Worm (Caenorhabditis elegans) whole organism, L4 larva: Measurements from ENCODE around the gene epg-6.
A peak's percentile ranks its signal among the peaks of the same experiment; 100 is the strongest.

ENCODE experiments used
- F37D6.2 ChIP-seq: sonication (generic microtip); optimal IDR thresholded peaks from 2 replicates; lab custom pipeline; 2016; ENCODE audit warnings: mild to moderate bottlenecking, missing genetic modification characterization, missing compliant biosample characterization
- T20F7.1 ChIP-seq: fragments of 200-800 bp; sonication (Bioruptor generic); optimal IDR thresholded peaks from 2 replicates; lab custom pipeline; 2018; ENCODE audit warnings: mild to moderate bottlenecking, missing genetic modification characterization, missing compliant biosample characterization
- T26A8.4 ChIP-seq: fragments of 200-800 bp; sonication (Bioruptor generic); IDR thresholded peaks from 2 replicates; pipeline ENCODE4 v1.3.6; 2022; ENCODE audit warnings: missing genetic modification characterization, missing compliant biosample characterization
- Y105C5A.15 ChIP-seq: fragments of 200-800 bp; sonication (Bioruptor generic); IDR thresholded peaks from 2 replicates; pipeline ENCODE4 v1.3.6; 2022; ENCODE audit warnings: missing genetic modification characterization, missing compliant biosample characterization
- Y5F2A.4 ChIP-seq: fragments of 200-800 bp; sonication (Bioruptor generic); optimal IDR thresholded peaks from 2 replicates; lab custom pipeline; 2018; ENCODE audit warnings: mild to moderate bottlenecking, missing genetic modification characterization, missing compliant biosample characterization
- aha-1 ChIP-seq: fragments of 150-350 bp; peaks from one replicate; lab custom pipeline; 2014; ENCODE audit warnings: missing biosample characterization, missing genetic modification characterization
- ama-1 ChIP-seq: fragments of 150-350 bp; optimal IDR thresholded peaks from 2 replicates; lab custom pipeline; 2014; ENCODE audit warnings: inconsistent platforms, mixed read lengths
- arid-1 ChIP-seq: fragments of 200-800 bp; sonication (Bioruptor generic); conservative IDR thresholded peaks from 2 replicates; pipeline ENCODE4 v1.3.6; 2022; ENCODE audit warnings: missing genetic modification reagents, missing genetic modification characterization, missing compliant biosample characterization
- ceh-44 ChIP-seq: fragments of 200-800 bp; sonication (Bioruptor generic); IDR thresholded peaks from 2 replicates; pipeline ENCODE4 v1.3.6; 2022; ENCODE audit warnings: missing genetic modification reagents, missing genetic modification characterization, missing compliant biosample characterization
- ces-1 ChIP-seq: fragments of 150-350 bp; sonication (generic microtip); optimal IDR thresholded peaks from 4 replicates; lab custom pipeline; 2014; ENCODE audit warnings: missing biosample characterization, missing genetic modification reagents, missing genetic modification characterization
- cey-2 ChIP-seq: sonication (generic microtip); optimal IDR thresholded peaks from 3 replicates; lab custom pipeline; 2017; ENCODE audit warnings: missing genetic modification characterization, mild to moderate bottlenecking, missing compliant biosample characterization, antibody characterized with exemption, borderline replicate concordance; ENCODE audit not compliant: insufficient read depth
- ctbp-1 ChIP-seq: fragments of 200-800 bp; sonication (Bioruptor generic); IDR thresholded peaks from 2 replicates; pipeline ENCODE4 v1.3.6; 2022; ENCODE audit warnings: missing genetic modification reagents, missing genetic modification characterization, missing compliant biosample characterization
- daf-16 ChIP-seq, 3 experiments: sonication (generic microtip); optimal IDR thresholded peaks; 2 replicates each; lab custom pipeline; 2016 to 2017; ENCODE audit warnings: missing genetic modification characterization in 3 of 3, missing genetic modification reagents in 3 of 3, mild to moderate bottlenecking in 2 of 3, missing compliant biosample characterization in 2 of 3, missing biosample characterization in 1 of 3, moderate library complexity in 1 of 3
- daf-8 ChIP-seq: fragments of 200-800 bp; sonication (Bioruptor generic); IDR thresholded peaks from 2 replicates; pipeline ENCODE4 v1.3.6; 2022; ENCODE audit warnings: missing genetic modification characterization, missing compliant biosample characterization
- fkh-10 ChIP-seq: fragments of 150-350 bp; optimal IDR thresholded peaks from 2 replicates; lab custom pipeline; 2014; ENCODE audit warnings: missing biosample characterization, missing genetic modification reagents, missing genetic modification characterization
- hlh-11 ChIP-seq: fragments of 200-800 bp; sonication (Bioruptor generic); optimal IDR thresholded peaks from 2 replicates; lab custom pipeline; 2018; ENCODE audit warnings: mild to moderate bottlenecking, missing genetic modification characterization, missing compliant biosample characterization
- hlh-30 ChIP-seq: sonication (generic microtip); optimal IDR thresholded peaks from 2 replicates; lab custom pipeline; 2017; ENCODE audit warnings: antibody characterized with exemption, mild to moderate bottlenecking, missing genetic modification characterization, missing compliant biosample characterization; ENCODE audit not compliant: insufficient read depth
- hmg-1.1 ChIP-seq: fragments of 200-800 bp; sonication (Bioruptor generic); IDR thresholded peaks from 2 replicates; pipeline ENCODE4 v1.3.6; 2022; ENCODE audit warnings: missing genetic modification reagents, missing genetic modification characterization, missing compliant biosample characterization
- lin-1 ChIP-seq: fragments of 200-800 bp; sonication (Bioruptor generic); IDR thresholded peaks from 2 replicates; pipeline ENCODE4 v1.3.6; 2022; ENCODE audit warnings: missing genetic modification reagents, missing genetic modification characterization, missing compliant biosample characterization
- lin-13 ChIP-seq: fragments of 150-350 bp; optimal IDR thresholded peaks from 2 replicates; lab custom pipeline; 2014; ENCODE audit warnings: missing biosample characterization, missing genetic modification reagents, missing genetic modification characterization
- lin-29 ChIP-seq: fragments of 200-800 bp; sonication (Bioruptor generic); IDR thresholded peaks from 2 replicates; pipeline ENCODE4 v1.3.6; 2022; ENCODE audit warnings: missing genetic modification reagents, missing genetic modification characterization, missing compliant biosample characterization
- lin-39 ChIP-seq: fragments of 150-350 bp; optimal IDR thresholded peaks from 2 replicates; lab custom pipeline; 2014; ENCODE audit warnings: missing biosample characterization, missing genetic modification reagents, missing genetic modification characterization
- lir-3 ChIP-seq: sonication (generic microtip); optimal IDR thresholded peaks from 2 replicates; lab custom pipeline; 2016; ENCODE audit warnings: mild to moderate bottlenecking, missing genetic modification characterization, missing compliant biosample characterization
- lsy-2 ChIP-seq, 2 experiments: fragments of 150-350 bp in 1 of 2; sonication (generic microtip) in 1 of 2; optimal IDR thresholded peaks; 2 replicates each; lab custom pipeline; 2014 to 2017; ENCODE audit warnings: missing biosample characterization in 2 of 2, missing genetic modification characterization in 2 of 2
- nhr-11 ChIP-seq: fragments of 150-350 bp; optimal IDR thresholded peaks from 2 replicates; lab custom pipeline; 2014; ENCODE audit warnings: missing biosample characterization, missing genetic modification characterization
- nhr-25 ChIP-seq: sonication (generic microtip); optimal IDR thresholded peaks from 2 replicates; lab custom pipeline; 2017; ENCODE audit warnings: missing genetic modification characterization, mild to moderate bottlenecking, missing compliant biosample characterization, antibody characterized with exemption, moderate library complexity, borderline replicate concordance; ENCODE audit not compliant: insufficient read depth
- nhr-76 ChIP-seq: fragments of 150-350 bp; optimal IDR thresholded peaks from 2 replicates; lab custom pipeline; 2014; ENCODE audit warnings: missing biosample characterization, missing genetic modification characterization
- pha-4 ChIP-seq, 2 experiments: fragments of 150-350 bp in 1 of 2; fragments of 200-800 bp in 1 of 2; sonication (Bioruptor generic) in 1 of 2; IDR thresholded peaks in 1 of 2; optimal IDR thresholded peaks in 1 of 2; 2 replicates each; pipeline versions ENCODE4 v1.3.6 to Lab custom; 2014 to 2022; ENCODE audit warnings: missing genetic modification characterization in 2 of 2, missing genetic modification reagents in 2 of 2, missing biosample characterization in 1 of 2, missing compliant biosample characterization in 1 of 2
- rbr-2 ChIP-seq: sonication (generic microtip); optimal IDR thresholded peaks from 2 replicates; lab custom pipeline; 2016; ENCODE audit warnings: missing genotype, missing genetic modification characterization, missing compliant biosample characterization
- snpc-1.2 ChIP-seq: fragments of 200-800 bp; sonication (Bioruptor generic); IDR thresholded peaks from 2 replicates; pipeline ENCODE4 v1.3.6; 2022; ENCODE audit warnings: missing genetic modification reagents, missing genetic modification characterization, missing compliant biosample characterization
- snpc-4 ChIP-seq: fragments of 150-350 bp; optimal IDR thresholded peaks from 2 replicates; lab custom pipeline; 2014; ENCODE audit warnings: missing biosample characterization, missing genetic modification characterization
- spr-3 ChIP-seq: fragments of 200-800 bp; sonication (Bioruptor generic); optimal IDR thresholded peaks from 2 replicates; lab custom pipeline; 2018; ENCODE audit warnings: mild to moderate bottlenecking, missing genetic modification characterization, missing compliant biosample characterization
- tra-1 ChIP-seq: fragments of 200-800 bp; sonication (Bioruptor generic); IDR thresholded peaks from 2 replicates; pipeline ENCODE4 v1.3.6; 2022; ENCODE audit warnings: missing genetic modification reagents, missing genetic modification characterization, missing compliant biosample characterization
- unc-39 ChIP-seq: sonication (generic microtip); optimal IDR thresholded peaks from 2 replicates; lab custom pipeline; 2017; ENCODE audit warnings: missing biosample characterization, missing genetic modification characterization
- unc-62 ChIP-seq, 3 experiments: fragments of 150-350 bp in 1 of 3; sonication (generic microtip); optimal IDR thresholded peaks in 2 of 3; peaks in 1 of 3; 1 replicate in 1 of 3; 2 replicates in 2 of 3; lab custom pipeline; 2014 to 2017; ENCODE audit warnings: missing biosample characterization in 3 of 3, missing genetic modification characterization in 3 of 3, missing genetic modification reagents in 3 of 3, missing genotype in 1 of 3
- vab-7 ChIP-seq: fragments of 200-800 bp; sonication (Bioruptor generic); IDR thresholded peaks from 2 replicates; pipeline ENCODE4 v1.3.6; 2022; ENCODE audit warnings: missing genetic modification reagents, missing genetic modification characterization, missing compliant biosample characterization
- zip-11 ChIP-seq: fragments of 200-800 bp; sonication (Bioruptor generic); IDR thresholded peaks from 2 replicates; pipeline ENCODE4 v1.3.6; 2022; ENCODE audit warnings: missing genetic modification characterization, missing compliant biosample characterization
- zip-2 ChIP-seq: fragments of 150-350 bp; optimal IDR thresholded peaks from 2 replicates; lab custom pipeline; 2014; ENCODE audit warnings: missing biosample characterization, missing genetic modification characterization

epg-6 gene

ce11 chrIII:10612333-10612732 is 12.3 kb upstream of the epg-6 start, which contains the start of gene Y39A1A.24:
TSS of gene Y39A1A.24 (plus strand) at chrIII:10612633.
- TF ChIP-seq hlh-30 (tag; lab: Kevin White, UChicago): no peak
- no peak for TF ChIP-seq ama-1 (lab: Kevin White, UChicago)
- TF ChIP-seq snpc-1.2 (GFP tag; lab: Robert Waterston, UW): no peak
- no peak for TF ChIP-seq lin-39 (tag; lab: Kevin White, UChicago)
- no peak for TF ChIP-seq zip-11 (GFP tag; lab: Robert Waterston, UW)
- TF ChIP-seq tra-1 (GFP tag; lab: Robert Waterston, UW): no peak
- no peak for TF ChIP-seq Y5F2A.4 (GFP tag; lab: Kevin White, UChicago)

- peak; percentile 4 for TF ChIP-seq fkh-10 (GFP tag; lab: Kevin White, UChicago)
- TF ChIP-seq T20F7.1 (GFP tag; lab: Kevin White, UChicago): no peak
- no peak for TF ChIP-seq hlh-30 (tag; lab: Kevin White, UChicago)
- TF ChIP-seq lsy-2 (tag; optimal IDR thresholded peaks at IDR 0.05; lab: Kevin White, UChicago): peak in 1 of 2 experiments; percentile 15
- no peak for TF ChIP-seq pha-4 (GFP tag; IDR thresholded peaks at IDR 0.05; lab: Robert Waterston, UW)
- no peak for TF ChIP-seq pha-4 (tag; optimal IDR thresholded peaks at IDR 0.05; lab: Kevin White, UChicago)
- no peak for TF ChIP-seq daf-16 (GFP tag; optimal IDR thresholded peaks at IDR 0.05; lab: Kevin White, UChicago)
- peak; percentile 2 for TF ChIP-seq daf-16 (tag; optimal IDR thresholded peaks at IDR 0.05; lab: Kevin White, UChicago)
- TF ChIP-seq aha-1 (tag; lab: Kevin White, UChicago): peak; percentile 92
- TF ChIP-seq vab-7 (GFP tag; lab: Robert Waterston, UW): no peak
- TF ChIP-seq zip-2 (tag; lab: Kevin White, UChicago): no peak
- TF ChIP-seq snpc-4 (tag; lab: Kevin White, UChicago): no peak
- TF ChIP-seq spr-3 (GFP tag; lab: Kevin White, UChicago): no peak
- TF ChIP-seq T26A8.4 (GFP tag; lab: Robert Waterston, UW): no peak
- TF ChIP-seq, all 104 proteins: peak for 4
These were observed 8.2 kb upstream of the epg-6 start for ce11 chrIII:10608161-10608560.

- no peak for TF ChIP-seq F37D6.2 (tag; lab: Kevin White, UChicago)
- TF ChIP-seq daf-8 (GFP tag; lab: Robert Waterston, UW): no peak
- TF ChIP-seq T26A8.4 (GFP tag; lab: Robert Waterston, UW): no peak
- no peak for TF ChIP-seq ces-1 (GFP tag; lab: Kevin White, UChicago)
- no peak for TF ChIP-seq cey-2 (tag; lab: Kevin White, UChicago)
- no peak for TF ChIP-seq ceh-44 (GFP tag; lab: Robert Waterston, UW)
- TF ChIP-seq spr-3 (GFP tag; lab: Kevin White, UChicago): no peak
- TF ChIP-seq lin-13 (GFP tag; lab: Kevin White, UChicago): no peak
- TF ChIP-seq hmg-1.1 (GFP tag; lab: Robert Waterston, UW): no peak
- no peak for TF ChIP-seq ctbp-1 (GFP tag; lab: Robert Waterston, UW)
- no peak for TF ChIP-seq arid-1 (GFP tag; lab: Robert Waterston, UW)
- no peak for TF ChIP-seq nhr-76 (tag; lab: Kevin White, UChicago)
- no peak for TF ChIP-seq rbr-2
- no peak for TF ChIP-seq lin-29 (GFP tag; lab: Robert Waterston, UW)
- TF ChIP-seq lin-1 (GFP tag; lab: Robert Waterston, UW): no peak
- TF ChIP-seq unc-39 (tag; lab: Kevin White, UChicago): no peak
- TF ChIP-seq nhr-25: no peak
- TF ChIP-seq, all 104 proteins: peak for 0
These were observed 5.1 kb upstream of the epg-6 start, which contains the start of gene rabx-5 for ce11 chrIII:10605049-10605448. TSS of gene rabx-5 (plus strand) at chrIII:10605349.

- TF ChIP-seq lsy-2 (tag; optimal IDR thresholded peaks at IDR 0.05; lab: Kevin White, UChicago): peak in 1 of 2 experiments; percentile 19
- peak; percentile 46 for TF ChIP-seq aha-1 (tag; lab: Kevin White, UChicago)
- TF ChIP-seq ctbp-1 (GFP tag; lab: Robert Waterston, UW): 0 out of 2 replicates have a peak, but pooled peaks have one; percentile 35
- no peak for TF ChIP-seq lir-3 (tag; lab: Kevin White, UChicago)
- peak; percentile 44 for TF ChIP-seq hlh-30 (tag; lab: Kevin White, UChicago)
- TF ChIP-seq Y105C5A.15 (GFP tag; lab: Robert Waterston, UW): no peak
- TF ChIP-seq unc-62 (GFP tag; optimal IDR thresholded peaks at IDR 0.05 in 1 of 2; lab: Kevin White, UChicago): peak in 1 of 2 experiments; percentile 28
- TF ChIP-seq unc-62 (tag; optimal IDR thresholded peaks at IDR 0.05; lab: Kevin White, UChicago): no peak
- TF ChIP-seq nhr-11 (tag; lab: Kevin White, UChicago): peak; percentile 7
- TF ChIP-seq hlh-11 (tag; lab: Kevin White, UChicago): no peak
- TF ChIP-seq T20F7.1 (GFP tag; lab: Kevin White, UChicago): no peak
- TF ChIP-seq, all 104 proteins: peak for 6
These were observed 4.3 kb upstream of the epg-6 start for ce11 chrIII:10604325-10604724.
